Fruit fly (Drosophila melanogaster) whole organism, wandering third instar larva: Measurements from ENCODE around the gene CG17564.

Source experiments
- Mio ChIP-seq: sonication (Bioruptor generic); optimal IDR thresholded peaks from 2 replicates; lab custom pipeline; 2016; ENCODE audit warnings: missing biosample characterization, missing genetic modification characterization
- OdsH ChIP-seq: fragments of 200-800 bp; sonication (Bioruptor generic); optimal IDR thresholded peaks from 2 replicates; lab custom pipeline; 2016; ENCODE audit warnings: missing biosample characterization, mild to moderate bottlenecking, missing genetic modification characterization
- dl ChIP-seq, 2 experiments: fragments of 175-275, 200-275 bp in 1 of 2; fragments of 200-275 bp in 1 of 2; sonication (Bioruptor generic); optimal IDR thresholded peaks; lab custom pipeline; 2018; ENCODE audit warnings: mild to moderate bottlenecking in 2 of 2, missing biosample characterization in 2 of 2, missing genetic modification characterization in 2 of 2, moderate library complexity in 2 of 2; ENCODE audit not compliant: partially characterized antibody in 2 of 2, insufficient read depth in 1 of 2
- pan ChIP-seq: fragments of >200 bp; optimal IDR thresholded peaks from 2 replicates; lab custom pipeline; 2017

dm6 chr2L:19262140-19262539, 37.6 kb downstream of the CG17564 start, which contains the start of gene CG31797:
- TF ChIP-seq OdsH (GFP tag; lab: Kevin White, UChicago) (no peak), pan (lab: Kevin White, UChicago) (no peak), dl (GFP tag; optimal IDR thresholded peaks at IDR 0.05; lab: Kevin White, UChicago; ENCODE audit: insufficient read depth in 1 of 2, partially characterized antibody in 2 of 2) (no peak), Mio (no peak)
